Worm (Caenorhabditis elegans) whole organism, late embryonic: ENCODE measurements around the gene gck-2.
A peak's percentile ranks its signal among the peaks of the same experiment; 100 is the strongest.

Source experiments
- C08G9.2 ChIP-seq: sonication (generic microtip); optimal IDR thresholded peaks from 2 replicates; lab custom pipeline; 2016; ENCODE audit warnings: mild to moderate bottlenecking, missing genetic modification characterization, moderate library complexity, missing compliant biosample characterization
- C38D4.7 ChIP-seq: fragments of 200-800 bp; sonication (Bioruptor generic); optimal IDR thresholded peaks from 2 replicates; lab custom pipeline; 2018; ENCODE audit warnings: mild to moderate bottlenecking, missing genetic modification characterization, moderate library complexity, missing compliant biosample characterization
- F13H6.1 ChIP-seq: sonication (generic microtip); optimal IDR thresholded peaks from 2 replicates; lab custom pipeline; 2016; ENCODE audit warnings: missing genetic modification characterization, missing compliant biosample characterization
- K02D7.2 ChIP-seq: sonication (generic microtip); optimal IDR thresholded peaks from 2 replicates; lab custom pipeline; 2017; ENCODE audit warnings: mild to moderate bottlenecking, missing genetic modification characterization, missing compliant biosample characterization
- T23F11.4 ChIP-seq: fragments of 200-800 bp; sonication (Bioruptor generic); optimal IDR thresholded peaks from 2 replicates; lab custom pipeline; 2018; ENCODE audit warnings: mild to moderate bottlenecking, missing genetic modification characterization, missing compliant biosample characterization
- ama-1 ChIP-seq: fragments of 150-350 bp; optimal IDR thresholded peaks from 2 replicates; lab custom pipeline; 2014
- ceh-18 ChIP-seq: sonication (generic microtip); optimal IDR thresholded peaks from 2 replicates; lab custom pipeline; 2016; ENCODE audit warnings: missing genetic modification characterization, missing compliant biosample characterization
- ceh-19 ChIP-seq: fragments of 200-800 bp; sonication (Bioruptor generic); optimal IDR thresholded peaks from 2 replicates; lab custom pipeline; 2018; ENCODE audit warnings: mild to moderate bottlenecking, missing genetic modification characterization, missing compliant biosample characterization
- ceh-2 ChIP-seq: sonication (generic microtip); optimal IDR thresholded peaks from 2 replicates; lab custom pipeline; 2016; ENCODE audit warnings: missing genotype, missing genetic modification characterization, missing compliant biosample characterization
- ceh-30 ChIP-seq: fragments of 150-350 bp; optimal IDR thresholded peaks from 2 replicates; lab custom pipeline; 2014; ENCODE audit warnings: missing biosample characterization, missing genetic modification characterization
- ceh-31 ChIP-seq: sonication (generic microtip); optimal IDR thresholded peaks from 2 replicates; lab custom pipeline; 2016; ENCODE audit warnings: missing genetic modification characterization, missing compliant biosample characterization
- ceh-6 ChIP-seq: fragments of 200-800 bp; sonication (Bioruptor generic); optimal IDR thresholded peaks from 2 replicates; lab custom pipeline; 2018; ENCODE audit warnings: mild to moderate bottlenecking, missing genetic modification characterization, missing compliant biosample characterization
- che-1 ChIP-seq: sonication (generic microtip); optimal IDR thresholded peaks from 2 replicates; lab custom pipeline; 2016; ENCODE audit warnings: mild to moderate bottlenecking, missing genetic modification characterization, missing compliant biosample characterization
- dve-1 ChIP-seq: sonication (generic microtip); optimal IDR thresholded peaks from 2 replicates; lab custom pipeline; 2017; ENCODE audit warnings: antibody characterized with exemption, mild to moderate bottlenecking, missing genetic modification characterization, missing compliant biosample characterization
- eyg-1 ChIP-seq: sonication (generic microtip); optimal IDR thresholded peaks from 2 replicates; lab custom pipeline; 2016; ENCODE audit warnings: missing genotype, missing genetic modification characterization, missing compliant biosample characterization
- fax-1 ChIP-seq: sonication (generic microtip); optimal IDR thresholded peaks from 2 replicates; lab custom pipeline; 2016; ENCODE audit warnings: missing genotype, missing genetic modification characterization, missing compliant biosample characterization
- fkh-10 ChIP-seq: fragments of 150-350 bp; optimal IDR thresholded peaks from 2 replicates; lab custom pipeline; 2014; ENCODE audit warnings: missing biosample characterization, missing genetic modification reagents, missing genetic modification characterization
- fkh-6 ChIP-seq: sonication (generic microtip); optimal IDR thresholded peaks from 2 replicates; lab custom pipeline; 2016; ENCODE audit warnings: missing genetic modification characterization, missing compliant biosample characterization
- hlh-30 ChIP-seq: sonication (generic microtip); optimal IDR thresholded peaks from 2 replicates; lab custom pipeline; 2017; ENCODE audit warnings: antibody characterized with exemption, missing genetic modification characterization, missing compliant biosample characterization; ENCODE audit not compliant: insufficient read depth
- lin-11 ChIP-seq: fragments of 200-800 bp; sonication (Bioruptor generic); optimal IDR thresholded peaks from 2 replicates; lab custom pipeline; 2018; ENCODE audit warnings: mild to moderate bottlenecking, missing genetic modification characterization, missing compliant biosample characterization
- mec-3 ChIP-seq: sonication (generic microtip); optimal IDR thresholded peaks from 2 replicates; lab custom pipeline; 2016; ENCODE audit warnings: borderline replicate concordance, missing genetic modification characterization, missing compliant biosample characterization
- nfya-1 ChIP-seq: sonication (generic microtip); optimal IDR thresholded peaks from 2 replicates; lab custom pipeline; 2017; ENCODE audit warnings: missing genetic modification characterization, mild to moderate bottlenecking, missing compliant biosample characterization, antibody characterized with exemption, moderate library complexity
- odd-2 ChIP-seq: sonication (generic microtip); optimal IDR thresholded peaks from 2 replicates; lab custom pipeline; 2017; ENCODE audit warnings: antibody characterized with exemption, mild to moderate bottlenecking, missing genetic modification characterization, missing compliant biosample characterization
- pha-2 ChIP-seq: sonication (generic microtip); optimal IDR thresholded peaks from 2 replicates; lab custom pipeline; 2017; ENCODE audit warnings: mild to moderate bottlenecking, missing genetic modification characterization, missing compliant biosample characterization
- pqm-1 ChIP-seq: sonication (generic microtip); optimal IDR thresholded peaks from 2 replicates; lab custom pipeline; 2016; ENCODE audit warnings: missing genetic modification characterization, missing compliant biosample characterization
- ref-2 ChIP-seq: sonication (generic microtip); optimal IDR thresholded peaks from 2 replicates; lab custom pipeline; 2016; ENCODE audit warnings: missing genetic modification characterization, missing compliant biosample characterization
- rnt-1 ChIP-seq: sonication (generic microtip); optimal IDR thresholded peaks from 2 replicates; lab custom pipeline; 2016; ENCODE audit warnings: missing genetic modification characterization, missing compliant biosample characterization
- sox-2 ChIP-seq: fragments of 200-800 bp; sonication (Bioruptor generic); IDR thresholded peaks from 2 replicates; pipeline ENCODE4 v1.3.6; 2022; ENCODE audit warnings: missing genetic modification reagents, missing genetic modification characterization, missing compliant biosample characterization
- sox-4 ChIP-seq: sonication (generic microtip); optimal IDR thresholded peaks from 2 replicates; lab custom pipeline; 2017; ENCODE audit warnings: mild to moderate bottlenecking, missing genetic modification characterization, inconsistent platforms, missing compliant biosample characterization
- tbx-7 ChIP-seq: sonication (generic microtip); optimal IDR thresholded peaks from 2 replicates; lab custom pipeline; 2016; ENCODE audit warnings: missing genotype, missing genetic modification characterization, missing compliant biosample characterization
- ttx-3 ChIP-seq: sonication (generic microtip); optimal IDR thresholded peaks from 2 replicates; lab custom pipeline; 2016; ENCODE audit warnings: missing genetic modification reagents, missing genetic modification characterization, missing compliant biosample characterization
- unc-42 ChIP-seq: sonication (generic microtip); optimal IDR thresholded peaks from 2 replicates; lab custom pipeline; 2016; ENCODE audit warnings: missing genotype, missing genetic modification characterization, missing compliant biosample characterization
- unc-86 ChIP-seq: sonication (generic microtip); optimal IDR thresholded peaks from 2 replicates; lab custom pipeline; 2016; ENCODE audit warnings: missing genetic modification characterization, missing compliant biosample characterization
- ztf-16 ChIP-seq: sonication (generic microtip); optimal IDR thresholded peaks from 2 replicates; lab custom pipeline; 2017; ENCODE audit warnings: missing genetic modification characterization, missing compliant biosample characterization

The gck-2 gene

ce11 chrV:6803992-6804391 lies 11.5 kb upstream of the gck-2 start, which contains the start of gene dmsr-11:
Gene dmsr-11, minus strand, starts transcription at chrV:6804092.
- no peak for TF ChIP-seq tbx-7
- no peak for TF ChIP-seq odd-2
- no peak for TF ChIP-seq C38D4.7 (GFP tag; lab: Kevin White, UChicago)
- TF ChIP-seq fax-1 = no peak
- no peak for TF ChIP-seq pqm-1 (tag; lab: Kevin White, UChicago)
- TF ChIP-seq, all 69 proteins: peak for 0

- no peak for TF ChIP-seq sox-4 (tag; lab: Kevin White, UChicago)
- TF ChIP-seq hlh-30 (tag; lab: Kevin White, UChicago) = no peak
- no peak for TF ChIP-seq ref-2
- TF ChIP-seq fkh-6 (tag; lab: Kevin White, UChicago) = no peak
- no peak for TF ChIP-seq C08G9.2 (tag; lab: Kevin White, UChicago)
- no peak for TF ChIP-seq T23F11.4 (GFP tag; lab: Kevin White, UChicago)
- TF ChIP-seq ceh-2 = no peak
- TF ChIP-seq sox-2 = no peak
These were observed 9.4 kb upstream of the gck-2 start, which contains the start of gene dmsr-10 for ce11 chrV:6801850-6802249. Gene dmsr-10, minus strand, starts transcription at chrV:6801950.

ce11 chrV:6799564-6799963 lies 7.1 kb upstream of the gck-2 start, which contains the start of gene dmsr-9:
Gene dmsr-9, minus strand, starts transcription at chrV:6799664.
- no peak for TF ChIP-seq F13H6.1 (tag; lab: Kevin White, UChicago)
- no peak for TF ChIP-seq ama-1 (lab: Kevin White, UChicago)
- TF ChIP-seq unc-86 (tag; lab: Kevin White, UChicago) = no peak
- TF ChIP-seq mec-3 = no peak
- TF ChIP-seq K02D7.2 (tag; lab: Kevin White, UChicago) = no peak
- no peak for TF ChIP-seq fkh-10
- TF ChIP-seq ztf-16 = no peak
- TF ChIP-seq che-1 (tag; lab: Kevin White, UChicago) = no peak
- TF ChIP-seq fkh-6 (tag; lab: Kevin White, UChicago) = no peak
- no peak for TF ChIP-seq unc-42
- TF ChIP-seq ref-2 = no peak
- no peak for TF ChIP-seq T23F11.4 (GFP tag; lab: Kevin White, UChicago)
- no peak for TF ChIP-seq nfya-1
- no peak for TF ChIP-seq sox-2

- TF ChIP-seq ttx-3 (tag; lab: Kevin White, UChicago) = no peak
- TF ChIP-seq ceh-31 = peak; percentile 52
- TF ChIP-seq pha-2 (tag; lab: Kevin White, UChicago) = peak; percentile 28
- peak; percentile 22 for TF ChIP-seq nfya-1
- peak; percentile 12 for TF ChIP-seq ceh-19 (GFP tag; lab: Kevin White, UChicago)
- TF ChIP-seq, all 69 proteins: peak for 4
These were observed 4.4 kb upstream of the gck-2 start for ce11 chrV:6796894-6797293.

ce11 chrV:6796264-6796663 lies 3.8 kb upstream of the gck-2 start:
- TF ChIP-seq ceh-18 (tag; lab: Kevin White, UChicago) = no peak
- TF ChIP-seq eyg-1 (tag; lab: Kevin White, UChicago) = no peak
- TF ChIP-seq ceh-6 = no peak
- no peak for TF ChIP-seq dve-1 (tag; lab: Kevin White, UChicago)
- no peak for TF ChIP-seq unc-42
- TF ChIP-seq ceh-30 (tag; lab: Kevin White, UChicago) = no peak
- TF ChIP-seq mec-3 = no peak
- TF ChIP-seq lin-11 (tag; lab: Kevin White, UChicago) = no peak
- no peak for TF ChIP-seq C08G9.2 (tag; lab: Kevin White, UChicago)
- no peak for TF ChIP-seq rnt-1 (tag; lab: Kevin White, UChicago)
